Worm (Caenorhabditis elegans) whole organism, L4 larva: ENCODE results near the gene scl-27.

Experiments used
- ceh-20 ChIP-seq: fragments of 200-800 bp; sonication (Bioruptor generic); IDR thresholded peaks from 2 replicates; pipeline ENCODE4 v1.3.6; 2022; ENCODE audit warnings: missing genetic modification reagents, missing genetic modification characterization, missing compliant biosample characterization
- dmd-8 ChIP-seq: fragments of 200-800 bp; sonication (Bioruptor generic); IDR thresholded peaks from 2 replicates; pipeline ENCODE4 v1.3.6; 2022; ENCODE audit warnings: missing genetic modification characterization, missing compliant biosample characterization
- dpl-1 ChIP-seq: fragments of 150-350 bp; optimal IDR thresholded peaks from 2 replicates; lab custom pipeline; 2014; ENCODE audit warnings: missing biosample characterization, missing genetic modification reagents, missing genetic modification characterization
- fos-1 ChIP-seq: fragments of 150-350 bp; optimal IDR thresholded peaks from 2 replicates; lab custom pipeline; 2014; ENCODE audit warnings: missing biosample characterization, missing genetic modification characterization

- no peak for TF ChIP-seq dpl-1 (GFP tag; lab: Kevin White, UChicago)
- no peak for TF ChIP-seq ceh-20
- no peak for TF ChIP-seq fos-1 (tag; lab: Kevin White, UChicago)
- no peak for TF ChIP-seq dmd-8 (GFP tag; lab: Robert Waterston, UW)
Measured at ce11 chrV:396309-396708, 3.5 kb upstream of the scl-27 start, which contains the start of gene nhr-253.
